Fruit fly (Drosophila melanogaster) whole organism, pupa: ENCODE data around the gene Ets97D.

ENCODE experiments used
- CG10348 ChIP-seq: fragments of 200-800 bp; sonication (Bioruptor generic); IDR thresholded peaks from 2 replicates; pipeline ENCODE4 v1.3.6; 2022; ENCODE audit warnings: missing biosample characterization, missing genetic modification characterization
- CG12605 ChIP-seq: fragments of 200-800 bp; sonication (Bioruptor generic); IDR thresholded peaks from 2 replicates; pipeline ENCODE4 v1.3.6; 2022; ENCODE audit warnings: missing biosample characterization, missing genetic modification characterization
- CG13204 ChIP-seq: fragments of 200-800 bp; sonication (Bioruptor generic); optimal IDR thresholded peaks from 2 replicates; lab custom pipeline; 2018; ENCODE audit warnings: missing biosample characterization, mild to moderate bottlenecking, missing genetic modification characterization, moderate library complexity
- CG14655 ChIP-seq: fragments of 200-800 bp; sonication (Bioruptor generic); optimal IDR thresholded peaks from 3 replicates; lab custom pipeline; 2017; ENCODE audit warnings: mild to moderate bottlenecking, missing biosample characterization, missing genetic modification reagents, missing genetic modification characterization
- CG15710 ChIP-seq: fragments of 200-800 bp; sonication (Bioruptor generic); optimal IDR thresholded peaks from 2 replicates; lab custom pipeline; 2018; ENCODE audit warnings: missing biosample characterization, mild to moderate bottlenecking, missing genetic modification characterization, moderate library complexity
- CG17806 ChIP-seq: fragments of 200-800 bp; sonication (Bioruptor generic); optimal IDR thresholded peaks from 2 replicates; lab custom pipeline; 2018; ENCODE audit warnings: missing biosample characterization, mild to moderate bottlenecking, missing genetic modification characterization, moderate library complexity
- CG32121 ChIP-seq: fragments of 200-800 bp; sonication (Bioruptor generic); IDR thresholded peaks from 2 replicates; pipeline ENCODE4 v1.3.6; 2022; ENCODE audit warnings: missing biosample characterization, missing genetic modification characterization
- CG34367 ChIP-seq: fragments of 200-800 bp; sonication (Bioruptor generic); optimal IDR thresholded peaks from 2 replicates; lab custom pipeline; 2018; ENCODE audit warnings: missing biosample characterization, mild to moderate bottlenecking, missing genetic modification characterization
- CG4496 ChIP-seq: fragments of 200-800 bp; sonication (Bioruptor generic); IDR thresholded peaks from 3 replicates; pipeline ENCODE4 v1.3.6; 2022; ENCODE audit warnings: missing biosample characterization, missing genetic modification characterization
- CG8159 ChIP-seq: fragments of 200-800 bp; sonication (Bioruptor generic); optimal IDR thresholded peaks from 3 replicates; lab custom pipeline; 2018; ENCODE audit warnings: missing biosample characterization, mild to moderate bottlenecking, missing genetic modification characterization, moderate library complexity
- CG8301 ChIP-seq: fragments of 200-800 bp; sonication (Bioruptor generic); optimal IDR thresholded peaks from 2 replicates; lab custom pipeline; 2018; ENCODE audit warnings: missing biosample characterization, mild to moderate bottlenecking, missing genetic modification characterization
- CG9948 ChIP-seq: fragments of 200-800 bp; sonication (Bioruptor generic); optimal IDR thresholded peaks from 2 replicates; lab custom pipeline; 2018; ENCODE audit warnings: missing biosample characterization, mild to moderate bottlenecking, missing genetic modification characterization, moderate library complexity
- D1 ChIP-seq: fragments of 200-800 bp; sonication (Bioruptor generic); optimal IDR thresholded peaks from 2 replicates; lab custom pipeline; 2018; ENCODE audit warnings: missing biosample characterization, mild to moderate bottlenecking, missing genetic modification characterization, moderate library complexity
- EcR ChIP-seq: fragments of 200-800 bp; sonication (Bioruptor generic); optimal IDR thresholded peaks from 3 replicates; lab custom pipeline; 2019; ENCODE audit warnings: missing biosample characterization, missing genetic modification characterization, mild to moderate bottlenecking, moderate library complexity, missing genetic modification reagents
- Ets98B ChIP-seq: fragments of 200-800 bp; sonication (Bioruptor generic); IDR thresholded peaks from 2 replicates; pipeline ENCODE4 v1.3.6; 2022; ENCODE audit warnings: missing biosample characterization, missing genetic modification characterization
- Pif1A ChIP-seq: fragments of 200-800 bp; sonication (Bioruptor generic); optimal IDR thresholded peaks from 3 replicates; lab custom pipeline; 2016; ENCODE audit warnings: missing biosample characterization, missing genetic modification characterization
- Pif1B ChIP-seq: fragments of 200-800 bp; sonication (Bioruptor generic); optimal IDR thresholded peaks from 3 replicates; lab custom pipeline; 2016; ENCODE audit warnings: missing biosample characterization, missing genetic modification characterization
- Snoo ChIP-seq: fragments of 200-800 bp; sonication (Bioruptor generic); optimal IDR thresholded peaks from 3 replicates; lab custom pipeline; 2017; ENCODE audit warnings: missing biosample characterization, mild to moderate bottlenecking, missing genetic modification characterization, inconsistent platforms
- fd96Ca ChIP-seq: fragments of 200-800 bp; sonication (Bioruptor generic); IDR thresholded peaks from 3 replicates; pipeline ENCODE4 v1.3.6; 2022; ENCODE audit warnings: missing biosample characterization, missing genetic modification characterization
- gl ChIP-seq: fragments of 200-800 bp; sonication (Bioruptor generic); optimal IDR thresholded peaks from 2 replicates; lab custom pipeline; 2018; ENCODE audit warnings: missing biosample characterization, mild to moderate bottlenecking, missing genetic modification characterization
- rn ChIP-seq: fragments of 200-800 bp; sonication (Bioruptor generic); IDR thresholded peaks from 2 replicates; pipeline ENCODE4 v1.3.6; 2022; ENCODE audit warnings: missing biosample characterization, missing genetic modification characterization

The Ets97D gene

DNA sequence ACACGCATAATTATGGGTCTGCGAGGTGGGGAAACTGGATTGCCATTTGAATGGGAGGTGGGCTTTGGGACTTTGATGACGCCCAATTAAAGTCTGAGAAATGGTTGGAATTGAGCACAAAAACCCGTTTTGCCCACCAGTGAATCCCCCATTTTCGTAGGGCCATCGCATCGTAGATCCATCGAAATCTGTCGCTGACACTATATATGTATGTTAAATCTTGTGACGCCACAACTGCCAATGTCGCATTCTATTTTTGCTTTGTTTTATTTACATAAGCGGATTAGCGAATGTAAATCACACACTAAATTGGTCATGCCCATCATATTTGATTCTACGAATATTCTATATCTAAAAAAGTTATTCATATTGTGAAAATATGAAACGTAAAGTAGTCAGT lies 13.8 kb upstream of the Ets97D start:
- TF ChIP-seq CG10348 (GFP tag; lab: Robert Waterston, UW) (no peak), CG8159 (tag; lab: Kevin White, UChicago) (no peak), gl (tag; lab: Kevin White, UChicago) (no peak), Snoo (tag; lab: Kevin White, UChicago) (no peak), CG15710 (no peak), rn (no peak), Pif1B (GFP tag; lab: Kevin White, UChicago) (no peak), CG9948 (tag; lab: Kevin White, UChicago) (no peak), Pif1A (GFP tag; lab: Kevin White, UChicago) (no peak), CG12605 (no peak), CG4496 (GFP tag; lab: Robert Waterston, UW) (no peak), CG32121 (GFP tag; lab: Robert Waterston, UW) (no peak), Ets98B (GFP tag; lab: Robert Waterston, UW) (no peak), CG13204 (no peak)

dm6 chr3R:26923830-26924333 lies 11.2 kb upstream of the Ets97D start:
- TF ChIP-seq EcR (GFP tag; lab: Kevin White, UChicago), result no peak
- peak; percentile 18 for TF ChIP-seq Snoo (tag; lab: Kevin White, UChicago)
- no peak for TF ChIP-seq gl (tag; lab: Kevin White, UChicago)
- no peak for TF ChIP-seq CG32121 (GFP tag; lab: Robert Waterston, UW)
- TF ChIP-seq CG13204, result no peak
- TF ChIP-seq CG34367, result no peak
- TF ChIP-seq CG8301, result no peak
- TF ChIP-seq Ets98B (GFP tag; lab: Robert Waterston, UW), result no peak
- TF ChIP-seq CG15710, result no peak
- TF ChIP-seq fd96Ca (GFP tag; lab: Robert Waterston, UW), result no peak
- no peak for TF ChIP-seq CG9948 (tag; lab: Kevin White, UChicago)
- TF ChIP-seq CG17806 (tag; lab: Kevin White, UChicago), result no peak
- TF ChIP-seq CG14655 (GFP tag; lab: Kevin White, UChicago), result peak; percentile 30
- TF ChIP-seq CG4496 (GFP tag; lab: Robert Waterston, UW), result no peak
- TF ChIP-seq CG12605, result no peak
- TF ChIP-seq D1 (tag; lab: Kevin White, UChicago), result no peak
- TF ChIP-seq CG10348 (GFP tag; lab: Robert Waterston, UW), result no peak
- TF ChIP-seq Pif1A (GFP tag; lab: Kevin White, UChicago), result peak; percentile 11
- TF ChIP-seq, all 21 proteins: peak for 3

- TF ChIP-seq Snoo (tag; lab: Kevin White, UChicago) (no peak), CG9948 (tag; lab: Kevin White, UChicago) (no peak), EcR (GFP tag; lab: Kevin White, UChicago) (no peak), CG12605 (no peak), Ets98B (GFP tag; lab: Robert Waterston, UW) (no peak), gl (tag; lab: Kevin White, UChicago) (no peak), CG15710 (no peak), CG10348 (GFP tag; lab: Robert Waterston, UW) (no peak), Pif1B (GFP tag; lab: Kevin White, UChicago) (no peak), CG32121 (GFP tag; lab: Robert Waterston, UW) (no peak), fd96Ca (GFP tag; lab: Robert Waterston, UW) (no peak), CG8159 (tag; lab: Kevin White, UChicago) (no peak), CG4496 (GFP tag; lab: Robert Waterston, UW) (no peak)
Measured at dm6 chr3R:26918857-26919256, 6.2 kb upstream of the Ets97D start.

- peak; percentile 23 for TF ChIP-seq Pif1B (GFP tag; lab: Kevin White, UChicago)
- peak; percentile 58 for TF ChIP-seq CG8301
- TF ChIP-seq D1 (tag; lab: Kevin White, UChicago), result peak; percentile 61
- peak; percentile 9 for TF ChIP-seq gl (tag; lab: Kevin White, UChicago)
- no peak for TF ChIP-seq CG14655 (GFP tag; lab: Kevin White, UChicago)
- no peak for TF ChIP-seq Pif1A (GFP tag; lab: Kevin White, UChicago)
- peak; percentile 36 for TF ChIP-seq CG9948 (tag; lab: Kevin White, UChicago)
- peak; percentile 16 for TF ChIP-seq Snoo (tag; lab: Kevin White, UChicago)
- TF ChIP-seq CG32121 (GFP tag; lab: Robert Waterston, UW), result peak; percentile 59; the same call in 1 of the 2 replicates
- no peak for TF ChIP-seq CG15710
- peak; percentile 31 for TF ChIP-seq CG8159 (tag; lab: Kevin White, UChicago)
- TF ChIP-seq Ets98B (GFP tag; lab: Robert Waterston, UW), result peak; percentile 86
- no peak for TF ChIP-seq CG34367
- TF ChIP-seq EcR (GFP tag; lab: Kevin White, UChicago), result no peak
- TF ChIP-seq fd96Ca (GFP tag; lab: Robert Waterston, UW), result no peak
- TF ChIP-seq CG12605, result peak; percentile 73
- no peak for TF ChIP-seq rn
- TF ChIP-seq CG4496 (GFP tag; lab: Robert Waterston, UW), result peak; percentile 78
- peak; percentile 57 for TF ChIP-seq CG13204
- peak; percentile 52 for TF ChIP-seq CG17806 (tag; lab: Kevin White, UChicago)
- no peak for TF ChIP-seq CG10348 (GFP tag; lab: Robert Waterston, UW)
Measured at dm6 chr3R:26915463-26915925, 2.8 kb upstream of the Ets97D start, which contains the start of gene CG46339. TSS of gene CG46339 (plus strand) at chr3R:26915761.

- no peak for TF ChIP-seq CG4496 (GFP tag; lab: Robert Waterston, UW)
- TF ChIP-seq CG14655 (GFP tag; lab: Kevin White, UChicago), result no peak
- TF ChIP-seq Pif1B (GFP tag; lab: Kevin White, UChicago), result no peak
- no peak for TF ChIP-seq CG10348 (GFP tag; lab: Robert Waterston, UW)
- no peak for TF ChIP-seq fd96Ca (GFP tag; lab: Robert Waterston, UW)
- TF ChIP-seq CG17806 (tag; lab: Kevin White, UChicago), result no peak
- no peak for TF ChIP-seq Snoo (tag; lab: Kevin White, UChicago)
- TF ChIP-seq CG8159 (tag; lab: Kevin White, UChicago), result no peak
- no peak for TF ChIP-seq rn
- TF ChIP-seq, all 21 proteins: peak for 0
Measured at dm6 chr3R:26908750-26909149, 3.9 kb downstream of the Ets97D start.
